Worm (Caenorhabditis elegans) whole organism, L4 larva: ENCODE results near the gene F20B6.6.

Experiments used
- Y5F2A.4 ChIP-seq: fragments of 200-800 bp; sonication (Bioruptor generic); optimal IDR thresholded peaks from 2 replicates; lab custom pipeline; 2018; ENCODE audit warnings: mild to moderate bottlenecking, missing genetic modification characterization, missing compliant biosample characterization
- ceh-28 ChIP-seq: fragments of 150-350 bp; optimal IDR thresholded peaks from 2 replicates; lab custom pipeline; 2014; ENCODE audit warnings: missing biosample characterization, missing genetic modification reagents, missing genetic modification characterization
- nhr-6 ChIP-seq: fragments of 150-350 bp; optimal IDR thresholded peaks from 2 replicates; lab custom pipeline; 2014; ENCODE audit warnings: missing biosample characterization, missing genetic modification characterization
- unc-62 ChIP-seq, 3 experiments: fragments of 150-350 bp in 1 of 3; sonication (generic microtip); optimal IDR thresholded peaks in 2 of 3; peaks in 1 of 3; 1 replicate in 1 of 3; 2 replicates in 2 of 3; lab custom pipeline; 2014 to 2017; ENCODE audit warnings: missing biosample characterization in 3 of 3, missing genetic modification characterization in 3 of 3, missing genetic modification reagents in 3 of 3, missing genotype in 1 of 3

The F20B6.6 gene

ce11 chrX:4153343-4153742 lies 48.7 kb downstream of the F20B6.6 start, which contains the start of gene nck-1:
Gene nck-1, minus strand, starts transcription at chrX:4153443.
- TF ChIP-seq Y5F2A.4 = no peak
- no peak for TF ChIP-seq ceh-28 (tag; lab: Kevin White, UChicago)
- no peak for TF ChIP-seq nhr-6
- TF ChIP-seq unc-62 (GFP tag; optimal IDR thresholded peaks at IDR 0.05 in 1 of 2; lab: Kevin White, UChicago) = peak in 1 of 2 experiments; percentile 20
- no peak for TF ChIP-seq unc-62 (tag; optimal IDR thresholded peaks at IDR 0.05; lab: Kevin White, UChicago)
